Worm (Caenorhabditis elegans) whole organism, L1 larva: Measurements from ENCODE around the gene srsx-21.

ENCODE experiments used
- C16A3.4 ChIP-seq: fragments of 150-350 bp; optimal IDR thresholded peaks from 2 replicates; lab custom pipeline; 2014; ENCODE audit warnings: missing biosample characterization, missing genetic modification characterization
- lin-15B ChIP-seq: fragments of 150-350 bp; sonication (generic microtip); optimal IDR thresholded peaks from 3 replicates; lab custom pipeline; 2014; ENCODE audit warnings: missing biosample characterization, missing genetic modification characterization
- nhr-28 ChIP-seq: fragments of 150-350 bp; optimal IDR thresholded peaks from 2 replicates; lab custom pipeline; 2014; ENCODE audit warnings: missing biosample characterization, missing genetic modification characterization
- snpc-4 ChIP-seq: fragments of 150-350 bp; optimal IDR thresholded peaks from 2 replicates; lab custom pipeline; 2014; ENCODE audit warnings: missing biosample characterization, missing genetic modification characterization

- TF ChIP-seq lin-15B (tag; lab: Kevin White, UChicago) (no peak), nhr-28 (no peak), C16A3.4 (tag; lab: Kevin White, UChicago) (no peak), snpc-4 (tag; lab: Kevin White, UChicago) (no peak)
These were observed 41.8 kb upstream of the srsx-21 start for ce11 chrV:9796002-9796401.
